Fruit fly (Drosophila melanogaster): Measurements from ENCODE around the gene Dys.
A peak's percentile ranks its signal among the peaks of the same experiment; 100 is the strongest.

Gene Dys

DNA sequence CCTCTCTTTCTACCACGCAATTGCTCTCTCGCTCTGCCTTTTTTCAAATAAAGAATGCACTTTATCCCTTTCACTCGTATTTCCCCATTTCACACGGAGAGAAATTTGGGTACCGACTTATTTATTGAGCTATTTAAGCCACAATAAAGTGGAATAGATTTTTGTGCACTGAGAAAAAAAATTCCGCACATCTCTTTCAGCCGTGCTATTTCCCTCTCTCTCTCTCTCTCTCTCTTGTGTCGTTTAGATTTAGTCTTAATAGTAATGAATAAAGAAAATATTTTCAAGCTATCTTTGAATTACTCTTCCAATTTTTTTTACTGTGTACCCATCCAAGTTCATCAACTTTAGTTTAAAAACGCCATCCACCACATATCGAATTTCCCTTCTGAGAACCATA is 162.7 kb downstream of the Dys start (continued):
- TF ChIP-seq Xbp1 (GFP tag; optimal IDR thresholded peaks at IDR 0.05) (peak; percentile 55), CG30403 (GFP tag; optimal IDR thresholded peaks at IDR 0.05) (peak; percentile 62), fd3F (GFP tag; optimal IDR thresholded peaks at IDR 0.05) (no peak), Hr78 (GFP tag; optimal IDR thresholded peaks at IDR 0.05) (no peak), YL-1 (GFP tag; optimal IDR thresholded peaks at IDR 0.05) (no peak), stc (GFP tag; IDR thresholded peaks at IDR 0.05) (0 out of 2 replicates have a peak, but pooled peaks have one; percentile 39), bbx (GFP tag; IDR thresholded peaks at IDR 0.05; ENCODE audit: partially characterized antibody) (no peak), Ets97D (GFP tag; optimal IDR thresholded peaks at IDR 0.05) (peak; percentile 36), HLH4C (GFP tag; IDR thresholded peaks at IDR 0.05; ENCODE audit: partially characterized antibody) (no peak), CG11398 (GFP tag; optimal IDR thresholded peaks at IDR 0.05) (no peak), CG8924 (tag; optimal IDR thresholded peaks at IDR 0.05) (peak; percentile 19), CG4730 (GFP tag; IDR thresholded peaks at IDR 0.05) (no peak), CG7745 (tag; optimal IDR thresholded peaks at IDR 0.05) (no peak), CG6765 (GFP tag; optimal IDR thresholded peaks at IDR 0.05) (no peak), CG17361 (GFP tag; IDR thresholded peaks at IDR 0.05) (peak; percentile 57; the same call in 2 of the 3 replicates), Nf-YB (GFP tag; optimal IDR thresholded peaks at IDR 0.05) (no peak), Sry-δ (GFP tag; optimal IDR thresholded peaks at IDR 0.05) (peak; percentile 5), Gsc (GFP tag; IDR thresholded peaks at IDR 0.05) (no peak), Dref (GFP tag; IDR thresholded peaks at IDR 0.05) (no peak), Ets65A (GFP tag) (peak; percentile 93), Fer3 (tag; optimal IDR thresholded peaks at IDR 0.05) (peak; percentile 47), gcm (GFP tag; optimal IDR thresholded peaks at IDR 0.05) (no peak), Ssrp (tag; optimal IDR thresholded peaks at IDR 0.05) (peak; percentile 38), odd (GFP tag; optimal IDR thresholded peaks at IDR 0.05) (no peak), CG33213 (GFP tag; optimal IDR thresholded peaks at IDR 0.05) (peak; percentile 40), gfzf (GFP tag; optimal IDR thresholded peaks at IDR 0.05) (no peak), CG14050 (GFP tag; IDR thresholded peaks at IDR 0.05) (peak; percentile 64), ems (GFP tag; optimal IDR thresholded peaks at IDR 0.05) (peak; percentile 61), inv (GFP tag; IDR thresholded peaks at IDR 0.05; ENCODE audit: partially characterized antibody) (no peak), Mrtf (GFP tag; IDR thresholded peaks at IDR 0.05) (peak; percentile 33; the same call in 1 of the 3 replicates), CG1647 (GFP tag; optimal IDR thresholded peaks at IDR 0.05) (no peak), shn (GFP tag; optimal IDR thresholded peaks at IDR 0.05) (peak; percentile 10), en (GFP tag; optimal IDR thresholded peaks at IDR 0.05) (no peak), CG18262 (tag; optimal IDR thresholded peaks at IDR 0.05) (peak; percentile 48), CG10979 (tag; optimal IDR thresholded peaks at IDR 0.05) (peak; percentile 56), nom (GFP tag; optimal IDR thresholded peaks at IDR 0.05) (no peak), CG1529 (GFP tag; optimal IDR thresholded peaks at IDR 0.05) (peak; percentile 21), cwo (GFP tag; optimal IDR thresholded peaks at IDR 0.05) (peak; percentile 10), bab2 (GFP tag; optimal IDR thresholded peaks at IDR 0.05) (peak; percentile 72), Poxn (GFP tag; IDR thresholded peaks at IDR 0.05) (0 out of 2 replicates have a peak, but pooled peaks have one; percentile 39), grau (tag; optimal IDR thresholded peaks at IDR 0.05) (peak; percentile 56), CG2199 (GFP tag; IDR thresholded peaks at IDR 0.05) (no peak), Dip2 (GFP tag; IDR thresholded peaks at IDR 0.05) (no peak), klu (GFP tag; IDR thresholded peaks at IDR 0.05) (no peak), CG7928 (GFP tag; optimal IDR thresholded peaks at IDR 0.05) (no peak), CG6791 (GFP tag; IDR thresholded peaks at IDR 0.05; ENCODE audit: partially characterized antibody) (no peak), Gug (GFP tag; IDR thresholded peaks at IDR 0.05) (peak; percentile 66), CG17186 (GFP tag; optimal IDR thresholded peaks at IDR 0.05) (no peak), CG2120 (GFP tag; optimal IDR thresholded peaks at IDR 0.05) (peak; percentile 58), CG15269 (tag; optimal IDR thresholded peaks at IDR 0.05) (peak; percentile 55), CTCF (GFP tag; optimal IDR thresholded peaks at IDR 0.05) (no peak), MBD-R2 (GFP tag; IDR thresholded peaks at IDR 0.05) (no peak; the same call in 1 of the 2 replicates)
